Worm (Caenorhabditis elegans): ENCODE results near the gene Y47D3A.21.

- no peak for TF ChIP-seq unc-39 (tag; optimal IDR thresholded peaks at IDR 0.05)
- TF ChIP-seq snpc-4 (tag; optimal IDR thresholded peaks at IDR 0.05): no peak
- TF ChIP-seq ces-1 (GFP tag; optimal IDR thresholded peaks at IDR 0.05): no peak
- no peak for TF ChIP-seq ham-2 (GFP tag; optimal IDR thresholded peaks at IDR 0.05)
- no peak for TF ChIP-seq mep-1 (tag; optimal IDR thresholded peaks at IDR 0.05)
- no peak for TF ChIP-seq lsy-2 (tag; optimal IDR thresholded peaks at IDR 0.05)
- no peak for TF ChIP-seq pha-4 (tag; optimal IDR thresholded peaks at IDR 0.05)
- no peak for TF ChIP-seq nhr-237 (tag; optimal IDR thresholded peaks at IDR 0.05)
Observed at ce11 chrIII:11238790-11239189, 39.9 kb downstream of the Y47D3A.21 start.
